Worm (Caenorhabditis elegans) whole organism, L4 larva: ENCODE data around the gene C25E10.16.

Experiments
- F10B5.3 ChIP-seq: sonication (generic microtip); optimal IDR thresholded peaks from 2 replicates; lab custom pipeline; 2016; ENCODE audit warnings: mild to moderate bottlenecking, missing genetic modification characterization, missing compliant biosample characterization
- F37D6.2 ChIP-seq: sonication (generic microtip); optimal IDR thresholded peaks from 2 replicates; lab custom pipeline; 2016; ENCODE audit warnings: mild to moderate bottlenecking, missing genetic modification characterization, missing compliant biosample characterization
- F49E8.2 ChIP-seq: sonication (generic microtip); optimal IDR thresholded peaks from 2 replicates; lab custom pipeline; 2016; ENCODE audit warnings: missing compliant biosample characterization, mild to moderate bottlenecking, missing genetic modification characterization, borderline replicate concordance
- T20F7.1 ChIP-seq: fragments of 200-800 bp; sonication (Bioruptor generic); optimal IDR thresholded peaks from 2 replicates; lab custom pipeline; 2018; ENCODE audit warnings: mild to moderate bottlenecking, missing genetic modification characterization, missing compliant biosample characterization
- T26A8.4 ChIP-seq: fragments of 200-800 bp; sonication (Bioruptor generic); IDR thresholded peaks from 2 replicates; pipeline ENCODE4 v1.3.6; 2022; ENCODE audit warnings: missing genetic modification characterization, missing compliant biosample characterization
- Y105C5A.15 ChIP-seq: fragments of 200-800 bp; sonication (Bioruptor generic); IDR thresholded peaks from 2 replicates; pipeline ENCODE4 v1.3.6; 2022; ENCODE audit warnings: missing genetic modification characterization, missing compliant biosample characterization
- Y75B8A.6 ChIP-seq: fragments of 200-800 bp; sonication (Bioruptor generic); IDR thresholded peaks from 2 replicates; pipeline ENCODE4 v1.3.6; 2022; ENCODE audit warnings: missing genetic modification reagents, missing genetic modification characterization, missing compliant biosample characterization
- ZK546.5 ChIP-seq, 2 experiments: sonication (generic microtip); optimal IDR thresholded peaks; 2 replicates each; lab custom pipeline; 2017; ENCODE audit warnings: missing biosample characterization in 2 of 2, missing genetic modification characterization in 2 of 2
- aha-1 ChIP-seq: fragments of 150-350 bp; peaks from one replicate; lab custom pipeline; 2014; ENCODE audit warnings: missing biosample characterization, missing genetic modification characterization
- aly-2 ChIP-seq: sonication (generic microtip); optimal IDR thresholded peaks from 2 replicates; lab custom pipeline; 2018; ENCODE audit warnings: missing biosample characterization, missing genetic modification characterization
- ama-1 ChIP-seq: fragments of 150-350 bp; optimal IDR thresholded peaks from 2 replicates; lab custom pipeline; 2014; ENCODE audit warnings: inconsistent platforms, mixed read lengths
- ceh-28 ChIP-seq: fragments of 150-350 bp; optimal IDR thresholded peaks from 2 replicates; lab custom pipeline; 2014; ENCODE audit warnings: missing biosample characterization, missing genetic modification reagents, missing genetic modification characterization
- ceh-82 ChIP-seq: sonication (generic microtip); optimal IDR thresholded peaks from 2 replicates; lab custom pipeline; 2017; ENCODE audit warnings: missing biosample characterization, missing genetic modification characterization
- ctbp-1 ChIP-seq: fragments of 200-800 bp; sonication (Bioruptor generic); IDR thresholded peaks from 2 replicates; pipeline ENCODE4 v1.3.6; 2022; ENCODE audit warnings: missing genetic modification reagents, missing genetic modification characterization, missing compliant biosample characterization
- daf-16 ChIP-seq, 3 experiments: sonication (generic microtip); optimal IDR thresholded peaks; 2 replicates each; lab custom pipeline; 2016 to 2017; ENCODE audit warnings: missing genetic modification characterization in 3 of 3, missing genetic modification reagents in 3 of 3, mild to moderate bottlenecking in 2 of 3, missing compliant biosample characterization in 2 of 3, missing biosample characterization in 1 of 3, moderate library complexity in 1 of 3
- dmd-9 ChIP-seq: fragments of 200-800 bp; sonication (Bioruptor generic); IDR thresholded peaks from 2 replicates; pipeline ENCODE4 v1.3.6; 2022; ENCODE audit warnings: missing genetic modification reagents, missing genetic modification characterization, missing compliant biosample characterization
- gei-8 ChIP-seq: fragments of 200-800 bp; sonication (Bioruptor generic); optimal IDR thresholded peaks from 2 replicates; lab custom pipeline; 2018; ENCODE audit warnings: mild to moderate bottlenecking, missing genetic modification characterization, missing compliant biosample characterization
- hlh-11 ChIP-seq: fragments of 200-800 bp; sonication (Bioruptor generic); optimal IDR thresholded peaks from 2 replicates; lab custom pipeline; 2018; ENCODE audit warnings: mild to moderate bottlenecking, missing genetic modification characterization, missing compliant biosample characterization
- jun-1 ChIP-seq: fragments of 150-350 bp; optimal IDR thresholded peaks from 2 replicates; lab custom pipeline; 2014; ENCODE audit warnings: missing biosample characterization, missing genetic modification reagents, missing genetic modification characterization
- lin-13 ChIP-seq: fragments of 150-350 bp; optimal IDR thresholded peaks from 2 replicates; lab custom pipeline; 2014; ENCODE audit warnings: missing biosample characterization, missing genetic modification reagents, missing genetic modification characterization
- lir-3 ChIP-seq: sonication (generic microtip); optimal IDR thresholded peaks from 2 replicates; lab custom pipeline; 2016; ENCODE audit warnings: mild to moderate bottlenecking, missing genetic modification characterization, missing compliant biosample characterization
- mdl-1 ChIP-seq, 2 experiments: fragments of 150-350 bp in 1 of 2; sonication (generic microtip) in 1 of 2; optimal IDR thresholded peaks; 2 replicates each; lab custom pipeline; 2014 to 2017; ENCODE audit warnings: missing biosample characterization in 2 of 2, missing genetic modification characterization in 2 of 2
- nhr-102 ChIP-seq: sonication (generic microtip); optimal IDR thresholded peaks from 2 replicates; lab custom pipeline; 2016; ENCODE audit warnings: mild to moderate bottlenecking, missing genetic modification characterization, moderate library complexity, missing compliant biosample characterization
- nhr-28 ChIP-seq: fragments of 150-350 bp; optimal IDR thresholded peaks from 2 replicates; lab custom pipeline; 2014; ENCODE audit warnings: missing biosample characterization, missing genetic modification characterization
- nhr-41 ChIP-seq: fragments of 200-800 bp; sonication (Bioruptor generic); IDR thresholded peaks from 2 replicates; pipeline ENCODE4 v1.3.6; 2022; ENCODE audit warnings: missing genetic modification reagents, missing genetic modification characterization, missing compliant biosample characterization
- nhr-6 ChIP-seq: fragments of 150-350 bp; optimal IDR thresholded peaks from 2 replicates; lab custom pipeline; 2014; ENCODE audit warnings: missing biosample characterization, missing genetic modification characterization
- pqm-1 ChIP-seq: sonication (generic microtip); optimal IDR thresholded peaks from 2 replicates; lab custom pipeline; 2017; ENCODE audit warnings: missing biosample characterization, missing genetic modification characterization
- saeg-2 ChIP-seq: fragments of 200-800 bp; sonication (Bioruptor generic); IDR thresholded peaks from 2 replicates; pipeline ENCODE4 v1.3.6; 2022; ENCODE audit warnings: missing genetic modification reagents, missing genetic modification characterization, missing compliant biosample characterization
- sdz-12 ChIP-seq: fragments of 200-800 bp; sonication (Bioruptor generic); optimal IDR thresholded peaks from 2 replicates; lab custom pipeline; 2018; ENCODE audit warnings: mild to moderate bottlenecking, missing genetic modification characterization, missing compliant biosample characterization
- snpc-4 ChIP-seq: fragments of 150-350 bp; optimal IDR thresholded peaks from 2 replicates; lab custom pipeline; 2014; ENCODE audit warnings: missing biosample characterization, missing genetic modification characterization
- spr-1 ChIP-seq: sonication (generic microtip); optimal IDR thresholded peaks from 2 replicates; lab custom pipeline; 2016; ENCODE audit warnings: mild to moderate bottlenecking, missing genetic modification characterization, missing compliant biosample characterization
- spr-3 ChIP-seq: fragments of 200-800 bp; sonication (Bioruptor generic); optimal IDR thresholded peaks from 2 replicates; lab custom pipeline; 2018; ENCODE audit warnings: mild to moderate bottlenecking, missing genetic modification characterization, missing compliant biosample characterization
- tag-97 ChIP-seq: fragments of 200-800 bp; sonication (Bioruptor generic); IDR thresholded peaks from 2 replicates; pipeline ENCODE4 v1.3.6; 2022; ENCODE audit warnings: missing genetic modification characterization, missing compliant biosample characterization
- unc-62 ChIP-seq, 3 experiments: fragments of 150-350 bp in 1 of 3; sonication (generic microtip); optimal IDR thresholded peaks in 2 of 3; peaks in 1 of 3; 1 replicate in 1 of 3; 2 replicates in 2 of 3; lab custom pipeline; 2014 to 2017; ENCODE audit warnings: missing biosample characterization in 3 of 3, missing genetic modification characterization in 3 of 3, missing genetic modification reagents in 3 of 3, missing genotype in 1 of 3
- vab-7 ChIP-seq: fragments of 200-800 bp; sonication (Bioruptor generic); IDR thresholded peaks from 2 replicates; pipeline ENCODE4 v1.3.6; 2022; ENCODE audit warnings: missing genetic modification reagents, missing genetic modification characterization, missing compliant biosample characterization
- zfp-3 ChIP-seq: fragments of 200-800 bp; sonication (Bioruptor generic); conservative IDR thresholded peaks from 2 replicates; pipeline ENCODE4 v1.3.6; 2022; ENCODE audit warnings: missing genetic modification reagents, missing genetic modification characterization, missing compliant biosample characterization
- ztf-7 ChIP-seq: fragments of 150-350 bp; optimal IDR thresholded peaks from 2 replicates; lab custom pipeline; 2014; ENCODE audit warnings: missing biosample characterization, missing genetic modification characterization

The C25E10.16 gene

ce11 chrV:9078815-9079525 lies 19.6 kb upstream of the C25E10.16 start (continued):
- no peak for TF ChIP-seq ctbp-1
- TF ChIP-seq tag-97 (GFP tag; lab: Robert Waterston, UW), result no peak
- TF ChIP-seq pqm-1 (tag; lab: Kevin White, UChicago), result peak; percentile 42
- no peak for TF ChIP-seq dmd-9 (GFP tag; lab: Robert Waterston, UW)
- no peak for TF ChIP-seq Y105C5A.15 (GFP tag; lab: Robert Waterston, UW)
- peak in 1 of 2 experiments; percentile 60 for TF ChIP-seq daf-16 (GFP tag; optimal IDR thresholded peaks at IDR 0.05; lab: Kevin White, UChicago)
- TF ChIP-seq daf-16 (tag; optimal IDR thresholded peaks at IDR 0.05; lab: Kevin White, UChicago), result peak; percentile 93
- TF ChIP-seq zfp-3 (GFP tag; lab: Robert Waterston, UW), result no peak
- TF ChIP-seq F37D6.2, result no peak
- TF ChIP-seq jun-1 (tag; lab: Kevin White, UChicago), result no peak
- peak; percentile 89 for TF ChIP-seq hlh-11
- TF ChIP-seq ztf-7, result peak; percentile 53
- TF ChIP-seq F10B5.3 (tag; lab: Kevin White, UChicago), result no peak
- peak in 1 of 2 experiments; percentile 55 for TF ChIP-seq mdl-1 (tag; optimal IDR thresholded peaks at IDR 0.05; lab: Kevin White, UChicago)
- TF ChIP-seq unc-62 (GFP tag; optimal IDR thresholded peaks at IDR 0.05 in 1 of 2; lab: Kevin White, UChicago), result peak in 1 of 2 experiments; percentile 93
- no peak for TF ChIP-seq unc-62 (tag; optimal IDR thresholded peaks at IDR 0.05; lab: Kevin White, UChicago)
- no peak for TF ChIP-seq sdz-12
- TF ChIP-seq spr-1 (tag; lab: Kevin White, UChicago), result no peak
- TF ChIP-seq saeg-2 (GFP tag; lab: Robert Waterston, UW), result 0 out of 2 replicates have a peak, but pooled peaks have one; percentile 38
- TF ChIP-seq aly-2 (tag; lab: Kevin White, UChicago), result no peak
- TF ChIP-seq aha-1, result peak; percentile 89
- TF ChIP-seq ama-1 (lab: Kevin White, UChicago), result no peak
- no peak for TF ChIP-seq lir-3 (tag; lab: Kevin White, UChicago)
- TF ChIP-seq F49E8.2 (tag; lab: Kevin White, UChicago), result no peak
- TF ChIP-seq ceh-82 (tag; lab: Kevin White, UChicago), result no peak
- TF ChIP-seq nhr-6 (tag; lab: Kevin White, UChicago), result no peak
- TF ChIP-seq gei-8 (GFP tag; lab: Kevin White, UChicago), result peak; percentile 44
- no peak for TF ChIP-seq Y75B8A.6 (GFP tag; lab: Robert Waterston, UW)
- TF ChIP-seq ZK546.5 (tag; optimal IDR thresholded peaks at IDR 0.05; lab: Kevin White, UChicago), result no peak
- no peak for TF ChIP-seq spr-3 (GFP tag; lab: Kevin White, UChicago)
- no peak for TF ChIP-seq lin-13 (GFP tag; lab: Kevin White, UChicago)

ce11 chrV:9078067-9078581 lies 18.8 kb upstream of the C25E10.16 start:
- no peak for TF ChIP-seq vab-7 (GFP tag; lab: Robert Waterston, UW)
- peak in 1 of 2 experiments; percentile 53 for TF ChIP-seq unc-62 (GFP tag; optimal IDR thresholded peaks at IDR 0.05 in 1 of 2; lab: Kevin White, UChicago)
- TF ChIP-seq unc-62 (tag; optimal IDR thresholded peaks at IDR 0.05; lab: Kevin White, UChicago), result no peak
- no peak for TF ChIP-seq T26A8.4 (GFP tag; lab: Robert Waterston, UW)
- no peak for TF ChIP-seq Y105C5A.15 (GFP tag; lab: Robert Waterston, UW)
- peak; percentile 66 for TF ChIP-seq nhr-28 (tag; lab: Kevin White, UChicago)
- no peak for TF ChIP-seq nhr-41
- TF ChIP-seq ceh-28 (tag; lab: Kevin White, UChicago), result no peak
- TF ChIP-seq snpc-4 (tag; lab: Kevin White, UChicago), result no peak
- no peak for TF ChIP-seq nhr-102 (tag; lab: Kevin White, UChicago)
- no peak for TF ChIP-seq T20F7.1 (GFP tag; lab: Kevin White, UChicago)
- TF ChIP-seq spr-3 (GFP tag; lab: Kevin White, UChicago), result no peak
- TF ChIP-seq, all 104 proteins: peak for 2
